Worm (Caenorhabditis elegans) whole organism, mixed stage, embryonic: ENCODE results near the gene K08E7.4.

Experiments
- M03D4.4 ChIP-seq: sonication (generic microtip); optimal IDR thresholded peaks from 2 replicates; lab custom pipeline; 2017; ENCODE audit warnings: mild to moderate bottlenecking, missing genetic modification characterization, missing compliant biosample characterization
- bed-3 ChIP-seq: fragments of 200-800 bp; sonication (Bioruptor generic); optimal IDR thresholded peaks from 3 replicates; lab custom pipeline; 2018; ENCODE audit warnings: mild to moderate bottlenecking, missing genetic modification characterization, moderate library complexity, missing compliant biosample characterization
- blmp-1 ChIP-seq: fragments of 150-350 bp; optimal IDR thresholded peaks from 2 replicates; lab custom pipeline; 2014; ENCODE audit warnings: missing biosample characterization, missing genetic modification characterization
- ceh-43 ChIP-seq: fragments of 200-800 bp; sonication (Bioruptor generic); optimal IDR thresholded peaks from 2 replicates; lab custom pipeline; 2018; ENCODE audit warnings: mild to moderate bottlenecking, missing genetic modification characterization, moderate library complexity, missing compliant biosample characterization
- ces-1 ChIP-seq: fragments of 150-350 bp; optimal IDR thresholded peaks from 2 replicates; lab custom pipeline; 2014; ENCODE audit warnings: missing biosample characterization, missing genetic modification reagents, missing genetic modification characterization
- cnd-1 ChIP-seq: fragments of 200-800 bp; sonication (Bioruptor generic); optimal IDR thresholded peaks from 2 replicates; lab custom pipeline; 2018; ENCODE audit warnings: mild to moderate bottlenecking, missing genetic modification characterization, missing compliant biosample characterization
- drap-1 ChIP-seq: fragments of 200-800 bp; sonication (Bioruptor generic); optimal IDR thresholded peaks from 3 replicates; lab custom pipeline; 2018; ENCODE audit warnings: mild to moderate bottlenecking, missing genetic modification characterization, missing compliant biosample characterization
- elt-1 ChIP-seq: sonication (generic microtip); optimal IDR thresholded peaks from 2 replicates; lab custom pipeline; 2017; ENCODE audit warnings: missing genetic modification characterization, mild to moderate bottlenecking, missing compliant biosample characterization, antibody characterized with exemption, moderate library complexity, borderline replicate concordance; ENCODE audit not compliant: insufficient read depth
- flh-1 ChIP-seq: fragments of 200-800 bp; sonication (Bioruptor generic); optimal IDR thresholded peaks from 2 replicates; lab custom pipeline; 2018; ENCODE audit warnings: mild to moderate bottlenecking, missing genetic modification characterization, moderate library complexity, missing compliant biosample characterization
- ham-2 ChIP-seq: fragments of 200-800 bp; sonication (Bioruptor generic); optimal IDR thresholded peaks from 2 replicates; lab custom pipeline; 2018; ENCODE audit warnings: mild to moderate bottlenecking, missing genetic modification characterization, missing compliant biosample characterization
- hlh-1 ChIP-seq: fragments of 150-350 bp; optimal IDR thresholded peaks from 2 replicates; lab custom pipeline; 2014; ENCODE audit warnings: missing biosample characterization, missing genetic modification reagents, missing genetic modification characterization
- lin-13 ChIP-seq: fragments of 150-350 bp; optimal IDR thresholded peaks from 2 replicates; lab custom pipeline; 2014; ENCODE audit warnings: missing biosample characterization, missing genetic modification characterization
- lin-32 ChIP-seq: fragments of 200-800 bp; sonication (Bioruptor generic); optimal IDR thresholded peaks from 2 replicates; lab custom pipeline; 2018; ENCODE audit warnings: mild to moderate bottlenecking, missing genetic modification characterization, missing compliant biosample characterization
- lsy-2 ChIP-seq: fragments of 150-350 bp; optimal IDR thresholded peaks from 2 replicates; lab custom pipeline; 2014; ENCODE audit warnings: missing biosample characterization, missing genetic modification characterization
- nhr-12 ChIP-seq: fragments of 150-350 bp; optimal IDR thresholded peaks from 2 replicates; lab custom pipeline; 2014; ENCODE audit warnings: missing biosample characterization, missing genetic modification characterization
- nhr-2 ChIP-seq: fragments of 150-350 bp; optimal IDR thresholded peaks from 2 replicates; lab custom pipeline; 2014; ENCODE audit warnings: missing biosample characterization, missing genetic modification characterization
- nhr-237 ChIP-seq: fragments of 150-350 bp; optimal IDR thresholded peaks from 2 replicates; lab custom pipeline; 2014; ENCODE audit warnings: missing biosample characterization, missing genetic modification characterization
- nhr-28 ChIP-seq: fragments of 150-350 bp; optimal IDR thresholded peaks from 2 replicates; lab custom pipeline; 2014; ENCODE audit warnings: missing biosample characterization, missing genetic modification characterization
- nhr-76 ChIP-seq: sonication (generic microtip); optimal IDR thresholded peaks from 2 replicates; lab custom pipeline; 2017; ENCODE audit warnings: missing biosample characterization, missing genetic modification characterization
- pha-4 ChIP-seq: fragments of 150-350 bp; optimal IDR thresholded peaks from 2 replicates; lab custom pipeline; 2018; ENCODE audit warnings: missing biosample characterization, missing genetic modification reagents, missing genetic modification characterization
- sem-2 ChIP-seq: fragments of 200-800 bp; sonication (Bioruptor generic); optimal IDR thresholded peaks from 2 replicates; lab custom pipeline; 2018; ENCODE audit warnings: mild to moderate bottlenecking, missing genetic modification characterization, missing compliant biosample characterization
- snpc-4 ChIP-seq: fragments of 150-350 bp; optimal IDR thresholded peaks from 2 replicates; lab custom pipeline; 2014; ENCODE audit warnings: missing biosample characterization, missing genetic modification characterization
- sptf-1 ChIP-seq: sonication (generic microtip); optimal IDR thresholded peaks from 2 replicates; lab custom pipeline; 2017; ENCODE audit warnings: mild to moderate bottlenecking, missing genetic modification characterization, moderate library complexity, missing compliant biosample characterization
- tbx-8 ChIP-seq: fragments of 200-800 bp; sonication (Bioruptor generic); optimal IDR thresholded peaks from 2 replicates; lab custom pipeline; 2018; ENCODE audit warnings: mild to moderate bottlenecking, missing genetic modification characterization, moderate library complexity, missing compliant biosample characterization
- unc-120 ChIP-seq: sonication (generic microtip); optimal IDR thresholded peaks from 2 replicates; lab custom pipeline; 2017; ENCODE audit warnings: missing genetic modification characterization, missing compliant biosample characterization; ENCODE audit not compliant: poor library complexity, severe bottlenecking
- unc-39 ChIP-seq: fragments of 150-350 bp; optimal IDR thresholded peaks from 2 replicates; lab custom pipeline; 2014; ENCODE audit warnings: missing biosample characterization, missing genetic modification characterization
- unc-62 ChIP-seq: fragments of 150-350 bp; optimal IDR thresholded peaks from 2 replicates; lab custom pipeline; 2014; ENCODE audit warnings: missing biosample characterization, missing genetic modification reagents, missing genetic modification characterization
- zip-8 ChIP-seq: fragments of 150-350 bp; optimal IDR thresholded peaks from 2 replicates; lab custom pipeline; 2014; ENCODE audit warnings: missing biosample characterization, missing genetic modification characterization
- ztf-11 ChIP-seq: fragments of 150-350 bp; optimal IDR thresholded peaks from 2 replicates; lab custom pipeline; 2014; ENCODE audit warnings: missing biosample characterization, missing genetic modification characterization

Gene K08E7.4

DNA sequence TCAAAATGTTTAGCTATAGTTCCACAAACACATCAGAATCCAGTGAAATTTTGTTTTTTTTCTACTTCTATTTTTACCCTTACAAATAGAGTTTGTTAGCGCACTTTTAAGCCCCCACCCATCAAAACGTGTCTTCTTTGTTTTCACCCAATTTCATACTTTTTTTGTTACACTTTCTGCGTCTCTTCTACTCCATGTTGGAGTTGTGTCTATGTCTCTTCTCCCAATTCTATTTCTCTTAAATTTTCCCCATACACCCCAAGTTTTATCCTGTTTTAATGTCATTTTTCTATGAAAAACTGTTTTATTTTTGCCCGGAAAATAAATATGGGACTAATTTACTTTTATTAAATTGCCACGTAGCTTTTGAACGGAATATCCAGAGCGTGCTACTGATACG, 25.6 kb downstream of the K08E7.4 start:
- no peak for TF ChIP-seq pha-4 (tag; lab: Kevin White, UChicago)
- TF ChIP-seq ces-1 (GFP tag; lab: Kevin White, UChicago), result peak; percentile 57
- TF ChIP-seq, all 35 proteins: peak for 1

DNA sequence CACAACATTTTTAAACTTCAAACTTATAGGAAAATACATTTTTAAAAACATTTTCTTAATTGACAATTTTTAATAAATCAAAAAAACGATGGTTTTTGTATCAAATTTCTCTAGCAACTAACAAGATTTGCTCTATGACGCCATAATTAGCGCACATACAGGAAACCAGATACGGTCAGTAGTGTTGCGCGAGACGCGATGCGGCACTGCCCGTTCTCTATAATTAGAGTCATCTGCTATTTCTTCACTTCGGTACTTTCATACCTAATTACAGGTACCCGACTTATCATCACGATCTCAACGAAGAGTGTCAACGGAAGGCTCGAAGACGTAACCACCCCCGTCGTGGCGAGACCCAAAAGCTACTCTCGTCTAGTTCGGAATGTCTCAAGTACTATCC, 26.3 kb downstream of the K08E7.4 start:
- TF ChIP-seq lsy-2 (no peak), zip-8 (tag; lab: Kevin White, UChicago) (peak; percentile 30), nhr-2 (tag; lab: Kevin White, UChicago) (peak; percentile 66), ceh-43 (GFP tag; lab: Kevin White, UChicago) (peak; percentile 39)

DNA sequence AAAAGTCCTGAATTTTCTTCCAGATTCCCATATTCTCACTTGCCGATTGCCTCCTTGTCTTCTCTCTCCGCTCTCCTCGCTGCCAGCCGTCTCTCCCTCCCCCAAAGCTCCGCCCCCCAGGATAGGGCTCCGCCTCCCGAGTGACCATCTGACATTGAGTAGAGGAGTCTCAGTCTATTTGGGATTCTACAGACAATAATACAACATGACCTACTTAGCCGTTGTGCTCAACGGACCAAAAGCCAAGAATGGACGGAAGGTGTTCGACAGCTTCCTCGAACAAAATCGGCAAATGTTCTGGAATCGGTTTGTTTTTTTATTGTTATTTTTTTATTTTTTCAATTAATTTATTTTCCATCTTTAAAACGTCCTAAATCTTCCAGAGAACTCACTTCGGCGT, 28.9 kb downstream of the K08E7.4 start, which contains the start of gene ham-1:
TSS of gene ham-1 (plus strand) at position 173 of the 400 bp plus-strand sequence.
- TF ChIP-seq nhr-76 (no peak), ces-1 (GFP tag; lab: Kevin White, UChicago) (no peak), zip-8 (tag; lab: Kevin White, UChicago) (no peak), unc-62 (GFP tag; lab: Kevin White, UChicago) (no peak), tbx-8 (GFP tag; lab: Kevin White, UChicago) (no peak), nhr-12 (tag; lab: Kevin White, UChicago) (no peak), sem-2 (no peak), blmp-1 (tag; lab: Kevin White, UChicago) (no peak), M03D4.4 (no peak), sptf-1 (tag; lab: Kevin White, UChicago) (no peak), lin-13 (tag; lab: Kevin White, UChicago) (no peak), nhr-237 (no peak), hlh-1 (no peak)

DNA sequence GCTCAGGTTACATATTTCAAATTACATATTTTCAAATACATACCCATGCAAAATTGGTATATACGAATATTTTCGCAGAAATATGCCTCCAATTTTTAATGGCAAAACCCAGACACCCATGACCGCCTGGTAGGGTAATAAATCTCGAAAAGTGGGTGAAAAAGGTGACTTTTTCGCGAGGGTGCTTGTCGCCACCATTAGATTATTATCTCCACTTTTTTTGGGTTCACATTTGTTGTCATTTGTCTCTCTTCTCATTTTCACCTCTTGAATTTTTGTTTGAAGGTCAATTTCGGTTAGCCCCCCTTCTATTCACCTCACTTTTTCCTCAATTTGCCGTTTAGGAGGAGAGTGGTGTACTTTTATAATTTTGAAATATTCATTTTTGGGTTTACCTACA, 30.7 kb downstream of the K08E7.4 start:
- TF ChIP-seq nhr-76 (no peak), pha-4 (tag; lab: Kevin White, UChicago) (no peak), nhr-28 (tag; lab: Kevin White, UChicago) (no peak), lsy-2 (no peak), lin-32 (GFP tag; lab: Kevin White, UChicago) (no peak), unc-62 (GFP tag; lab: Kevin White, UChicago) (no peak), drap-1 (GFP tag; lab: Kevin White, UChicago) (no peak), unc-120 (tag; lab: Kevin White, UChicago) (no peak), flh-1 (GFP tag; lab: Kevin White, UChicago) (no peak), unc-39 (tag; lab: Kevin White, UChicago) (no peak), nhr-237 (no peak), tbx-8 (GFP tag; lab: Kevin White, UChicago) (no peak), nhr-12 (tag; lab: Kevin White, UChicago) (no peak), ces-1 (GFP tag; lab: Kevin White, UChicago) (no peak), snpc-4 (tag; lab: Kevin White, UChicago) (no peak), nhr-2 (tag; lab: Kevin White, UChicago) (no peak), bed-3 (GFP tag; lab: Kevin White, UChicago) (no peak)

DNA sequence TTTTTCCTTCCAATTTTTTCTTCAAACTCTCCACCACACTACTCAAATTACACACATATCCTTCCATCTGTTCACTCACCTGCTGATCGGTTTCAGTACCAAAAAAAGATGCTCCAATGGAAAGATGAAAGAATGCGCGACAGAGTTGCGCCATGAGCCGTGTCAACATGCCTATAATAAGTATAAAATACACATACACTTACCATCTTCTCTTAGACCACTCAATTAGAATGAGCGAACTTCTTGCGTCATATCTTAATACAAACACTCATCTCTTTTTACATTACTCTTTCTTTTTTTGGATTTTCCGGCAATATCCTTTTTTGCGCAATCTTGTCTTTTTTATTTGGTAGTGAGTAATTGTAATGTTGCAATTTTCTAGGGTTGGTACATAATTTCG, 33.3 kb downstream of the K08E7.4 start:
- TF ChIP-seq cnd-1 (tag; lab: Kevin White, UChicago), result peak; percentile 8
- TF ChIP-seq zip-8 (tag; lab: Kevin White, UChicago), result peak; percentile 95
- no peak for TF ChIP-seq ztf-11 (tag; lab: Kevin White, UChicago)
- TF ChIP-seq nhr-12 (tag; lab: Kevin White, UChicago), result no peak
- peak; percentile 88 for TF ChIP-seq nhr-2 (tag; lab: Kevin White, UChicago)

DNA sequence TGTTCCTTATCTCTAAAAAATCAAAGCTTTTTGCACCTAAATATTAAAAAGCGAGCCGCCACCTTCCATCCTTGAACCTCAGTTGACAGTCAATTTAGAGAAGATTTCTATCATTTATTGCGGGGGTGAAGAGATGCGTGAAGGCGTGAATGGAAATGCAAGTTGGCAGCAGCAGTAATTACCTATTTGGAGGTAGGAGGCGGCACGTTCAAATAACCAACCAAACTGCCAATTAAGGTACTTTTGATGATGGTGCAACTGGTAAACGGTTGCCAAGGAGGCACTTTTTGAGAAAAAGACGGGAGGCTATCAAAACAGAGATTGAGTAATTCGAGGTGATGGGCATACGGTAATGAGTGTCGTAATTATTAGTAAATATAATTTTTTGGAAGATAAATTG, 34.6 kb downstream of the K08E7.4 start:
- TF ChIP-seq ceh-43 (GFP tag; lab: Kevin White, UChicago) (peak; percentile 64), cnd-1 (tag; lab: Kevin White, UChicago) (peak; percentile 22), ztf-11 (tag; lab: Kevin White, UChicago) (no peak), sptf-1 (tag; lab: Kevin White, UChicago) (peak; percentile 56), lsy-2 (no peak)

DNA sequence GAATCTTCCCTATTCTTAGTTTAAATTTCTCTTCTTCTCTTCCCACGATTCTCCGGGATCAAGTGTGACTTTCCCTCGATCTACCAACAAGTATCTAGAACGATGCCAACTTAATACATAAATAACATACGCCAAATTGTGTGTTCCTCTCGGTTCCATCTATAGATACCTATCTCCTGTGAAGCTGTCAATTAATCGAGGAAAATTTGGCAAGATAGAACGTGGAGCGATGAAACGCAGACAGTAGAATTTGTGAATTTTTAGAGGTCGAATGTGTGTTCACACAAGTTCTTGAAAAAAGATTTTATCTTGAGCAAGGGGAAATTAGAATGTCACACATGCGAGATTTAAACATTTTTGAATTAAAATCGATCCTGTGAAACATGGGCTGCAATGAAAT, 39.5 kb downstream of the K08E7.4 start:
- TF ChIP-seq zip-8 (tag; lab: Kevin White, UChicago), result no peak
- no peak for TF ChIP-seq ztf-11 (tag; lab: Kevin White, UChicago)
- TF ChIP-seq sptf-1 (tag; lab: Kevin White, UChicago), result no peak
- TF ChIP-seq nhr-28 (tag; lab: Kevin White, UChicago), result no peak
- TF ChIP-seq ces-1 (GFP tag; lab: Kevin White, UChicago), result no peak
- TF ChIP-seq flh-1 (GFP tag; lab: Kevin White, UChicago), result no peak
- no peak for TF ChIP-seq unc-120 (tag; lab: Kevin White, UChicago)
- no peak for TF ChIP-seq ham-2 (GFP tag; lab: Kevin White, UChicago)
- no peak for TF ChIP-seq M03D4.4
- no peak for TF ChIP-seq drap-1 (GFP tag; lab: Kevin White, UChicago)
- no peak for TF ChIP-seq sem-2
- no peak for TF ChIP-seq pha-4 (tag; lab: Kevin White, UChicago)
- TF ChIP-seq lin-13 (tag; lab: Kevin White, UChicago), result no peak
- TF ChIP-seq elt-1, result no peak
- no peak for TF ChIP-seq blmp-1 (tag; lab: Kevin White, UChicago)
- TF ChIP-seq tbx-8 (GFP tag; lab: Kevin White, UChicago), result no peak
- TF ChIP-seq snpc-4 (tag; lab: Kevin White, UChicago), result no peak
- TF ChIP-seq nhr-12 (tag; lab: Kevin White, UChicago), result no peak
- TF ChIP-seq nhr-76, result no peak
- no peak for TF ChIP-seq unc-39 (tag; lab: Kevin White, UChicago)
